Worm (Caenorhabditis elegans) whole organism, late embryonic: ENCODE results near the gene pals-28.

Source experiments
- ceh-14 ChIP-seq: sonication (generic microtip); optimal IDR thresholded peaks from 2 replicates; lab custom pipeline; 2016; ENCODE audit warnings: missing genotype, missing genetic modification characterization, missing compliant biosample characterization
- ceh-30 ChIP-seq: fragments of 150-350 bp; optimal IDR thresholded peaks from 2 replicates; lab custom pipeline; 2014; ENCODE audit warnings: missing biosample characterization, missing genetic modification characterization
- ceh-6 ChIP-seq: fragments of 200-800 bp; sonication (Bioruptor generic); optimal IDR thresholded peaks from 2 replicates; lab custom pipeline; 2018; ENCODE audit warnings: mild to moderate bottlenecking, missing genetic modification characterization, missing compliant biosample characterization
- mec-3 ChIP-seq: sonication (generic microtip); optimal IDR thresholded peaks from 2 replicates; lab custom pipeline; 2016; ENCODE audit warnings: borderline replicate concordance, missing genetic modification characterization, missing compliant biosample characterization
- nfya-1 ChIP-seq: sonication (generic microtip); optimal IDR thresholded peaks from 2 replicates; lab custom pipeline; 2017; ENCODE audit warnings: missing genetic modification characterization, mild to moderate bottlenecking, missing compliant biosample characterization, antibody characterized with exemption, moderate library complexity
- nhr-11 ChIP-seq: fragments of 150-350 bp; optimal IDR thresholded peaks from 2 replicates; lab custom pipeline; 2014; ENCODE audit warnings: missing biosample characterization, missing genetic modification characterization
- ref-2 ChIP-seq: sonication (generic microtip); optimal IDR thresholded peaks from 2 replicates; lab custom pipeline; 2016; ENCODE audit warnings: missing genetic modification characterization, missing compliant biosample characterization

- no peak for TF ChIP-seq ceh-6 (GFP tag; lab: Kevin White, UChicago)
- no peak for TF ChIP-seq nhr-11 (tag; lab: Kevin White, UChicago)
- no peak for TF ChIP-seq nfya-1 (tag; lab: Kevin White, UChicago)
- no peak for TF ChIP-seq ceh-14 (tag; lab: Kevin White, UChicago)
- TF ChIP-seq ref-2, result no peak
- TF ChIP-seq ceh-30, result no peak
- TF ChIP-seq mec-3 (tag; lab: Kevin White, UChicago), result no peak
Observed at ce11 chrIII:4413099-4413498, 28.5 kb downstream of the pals-28 start, which contains the start of gene mpc-1.
